Fruit fly (Drosophila melanogaster) S2 (cell line): ENCODE data around the gene Dsp1.

ENCODE experiments used
- CG8478 ChIP-seq: fragments of >200 bp; optimal IDR thresholded peaks from 2 replicates; lab custom pipeline; 2018
- CTCF ChIP-seq, 2 experiments: fragments of >200 bp; optimal IDR thresholded peaks; 2 replicates each; lab custom pipeline; 2018

Gene Dsp1

DNA sequence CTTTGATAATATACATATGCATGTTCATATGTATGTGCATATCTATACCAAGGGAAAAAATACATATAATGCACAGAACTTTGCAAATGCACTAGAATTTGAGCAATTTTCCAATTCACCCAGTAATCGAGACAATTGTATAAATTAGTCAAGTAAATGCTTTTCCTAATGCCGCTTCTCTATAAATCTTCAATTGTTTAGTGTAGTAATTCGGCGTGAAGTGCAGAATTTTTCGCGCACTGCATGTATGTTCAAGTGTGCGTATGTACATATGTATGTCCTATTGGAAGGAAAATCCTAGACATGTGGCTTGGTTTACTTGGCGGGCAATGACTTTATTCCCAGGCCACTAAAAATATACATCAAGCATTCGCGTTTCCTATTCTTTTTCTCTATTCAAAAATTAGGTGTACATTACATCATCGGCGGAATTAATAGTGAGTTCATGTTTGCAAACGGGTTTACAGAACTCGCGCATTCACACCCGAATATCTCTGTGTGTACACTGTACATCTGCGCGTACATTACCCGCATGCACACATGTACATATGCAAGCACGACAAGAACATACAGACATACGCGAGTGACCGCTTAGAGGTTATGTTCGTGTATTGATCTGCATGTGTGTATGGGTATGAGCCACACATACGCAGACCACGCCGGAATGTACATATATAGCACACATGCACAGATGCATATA lies 14.4 kb upstream of the Dsp1 start:
- TF ChIP-seq CG8478 (lab: Kevin White, UChicago) (no peak), CTCF (optimal IDR thresholded peaks at IDR 0.05; lab: Kevin White, UChicago) (no peak)

DNA sequence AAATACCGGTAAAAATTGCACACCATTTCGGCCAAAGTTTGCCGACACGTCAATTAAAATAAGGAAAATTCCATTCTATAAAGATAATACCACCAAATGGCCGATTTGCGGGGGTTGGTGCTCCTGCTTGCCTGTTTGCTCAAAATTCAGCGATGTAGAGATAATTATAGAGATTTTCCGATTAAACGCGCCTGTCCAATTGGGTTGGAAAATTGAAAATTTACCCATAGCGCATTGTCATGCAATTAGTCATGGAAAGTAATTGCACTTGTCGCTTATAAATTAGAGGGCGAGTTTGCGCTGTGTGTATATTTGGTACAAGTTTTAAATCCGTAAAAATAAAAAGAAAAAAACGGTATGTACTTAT lies 13.9 kb upstream of the Dsp1 start:
- TF ChIP-seq CTCF (optimal IDR thresholded peaks at IDR 0.05; lab: Kevin White, UChicago): no peak
- no peak for TF ChIP-seq CG8478 (lab: Kevin White, UChicago)

DNA sequence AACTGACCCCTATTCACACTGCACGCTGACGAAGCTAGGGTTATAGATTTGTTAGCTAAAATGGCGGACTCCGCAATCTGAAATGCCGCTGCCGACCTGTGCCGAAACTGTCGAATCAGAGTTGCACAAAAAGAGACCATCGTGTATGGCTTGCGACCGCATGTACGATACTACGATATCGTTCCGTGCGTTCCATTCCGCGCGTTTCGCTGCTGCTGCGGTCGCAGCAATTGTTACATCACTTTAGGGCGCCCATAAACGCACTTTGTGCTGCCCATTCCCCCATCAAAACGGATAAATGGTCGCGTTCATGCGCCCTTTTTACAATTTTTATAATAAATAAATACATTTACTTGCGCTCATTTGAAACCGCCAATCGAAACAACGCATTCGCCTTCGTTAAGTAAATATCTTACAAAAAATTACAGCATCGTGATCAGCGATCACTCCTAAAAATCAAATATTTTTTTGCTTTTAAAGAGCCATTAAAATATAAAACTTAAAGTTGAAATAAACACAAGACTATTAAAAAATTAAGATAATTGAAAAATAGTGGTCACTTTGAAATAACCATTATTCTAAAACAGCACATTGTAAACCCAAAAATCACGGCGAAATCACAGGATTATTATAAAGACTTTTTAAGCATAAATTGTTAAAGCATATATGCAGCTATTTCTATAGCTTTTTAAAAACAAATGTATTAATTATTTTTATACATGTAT lies 13.1 kb upstream of the Dsp1 start, which contains the start of gene Cyp1:
Cyp1 (minus strand) TSS at position 174 of the 725 bp plus-strand sequence.
- no peak for TF ChIP-seq CG8478 (lab: Kevin White, UChicago)
- TF ChIP-seq CTCF (optimal IDR thresholded peaks at IDR 0.05; lab: Kevin White, UChicago): no peak

DNA sequence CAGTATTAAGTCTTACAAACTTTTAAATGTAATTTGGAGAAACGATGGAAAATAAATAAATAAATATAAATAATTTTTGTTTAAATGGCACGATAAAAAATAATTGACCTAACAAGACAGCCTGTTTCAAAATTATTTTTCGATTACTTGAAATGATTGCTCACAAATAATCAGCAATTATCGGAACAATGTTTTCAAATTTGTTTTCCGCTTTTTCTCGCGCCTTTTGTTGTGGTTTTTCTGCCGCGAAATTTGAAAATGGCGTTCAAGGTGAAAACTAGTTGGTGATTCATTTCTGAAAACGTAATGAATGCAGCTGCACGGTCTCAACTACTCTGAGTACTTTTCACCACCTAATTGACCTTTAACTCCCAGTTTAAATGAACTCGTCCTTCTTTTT lies 12.4 kb upstream of the Dsp1 start:
- TF ChIP-seq CG8478 (lab: Kevin White, UChicago): no peak
- TF ChIP-seq CTCF (optimal IDR thresholded peaks at IDR 0.05; lab: Kevin White, UChicago): no peak

DNA sequence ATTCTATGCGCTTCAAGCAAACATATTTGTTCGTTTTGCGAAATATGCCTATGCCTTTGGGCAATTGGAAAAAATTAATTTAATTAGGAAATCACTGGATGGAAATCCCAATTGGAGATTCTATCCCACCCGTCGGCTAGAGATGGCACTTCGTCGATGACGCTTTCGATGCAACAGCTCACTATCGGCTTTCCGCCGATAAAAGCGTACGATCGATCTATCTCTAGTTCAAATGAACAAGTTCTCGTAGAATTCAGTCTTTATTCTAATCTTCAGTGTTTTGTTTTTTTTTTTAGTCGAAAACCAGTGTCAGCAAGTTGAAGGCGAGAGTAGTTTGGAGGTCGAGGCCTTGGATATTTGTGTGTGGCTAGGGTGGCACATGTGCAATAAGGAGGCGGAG lies 10.3 kb upstream of the Dsp1 start, which contains the start of the genes CG9917 and CG32579:
CG9917 (minus strand) TSS at position 169 of the 400 bp plus-strand sequence.
CG32579 (plus strand) TSS at position 224 of the 400 bp plus-strand sequence.
- TF ChIP-seq CG8478 (lab: Kevin White, UChicago) (no peak), CTCF (optimal IDR thresholded peaks at IDR 0.05; lab: Kevin White, UChicago) (no peak)

DNA sequence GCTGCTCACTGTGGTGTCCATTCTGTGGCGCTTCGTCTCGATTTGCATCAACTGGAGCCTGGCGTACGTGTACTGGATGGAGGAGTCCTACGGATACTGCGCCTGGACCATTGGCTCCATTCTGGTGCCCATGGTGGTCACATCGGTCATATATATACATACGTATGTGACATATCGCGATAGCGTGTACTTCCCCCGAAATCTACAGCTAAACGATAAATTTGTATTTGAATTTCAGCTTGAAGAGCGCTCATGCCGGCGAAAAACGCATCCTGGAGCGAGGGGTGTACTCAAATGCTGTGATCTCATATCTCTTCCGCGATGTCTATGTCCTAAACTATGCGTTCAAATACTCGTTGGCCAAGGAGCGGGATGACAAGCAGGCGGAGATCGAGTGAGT lies 9.9 kb upstream of the Dsp1 start:
- no peak for TF ChIP-seq CTCF (optimal IDR thresholded peaks at IDR 0.05; lab: Kevin White, UChicago)
- no peak for TF ChIP-seq CG8478 (lab: Kevin White, UChicago)

DNA sequence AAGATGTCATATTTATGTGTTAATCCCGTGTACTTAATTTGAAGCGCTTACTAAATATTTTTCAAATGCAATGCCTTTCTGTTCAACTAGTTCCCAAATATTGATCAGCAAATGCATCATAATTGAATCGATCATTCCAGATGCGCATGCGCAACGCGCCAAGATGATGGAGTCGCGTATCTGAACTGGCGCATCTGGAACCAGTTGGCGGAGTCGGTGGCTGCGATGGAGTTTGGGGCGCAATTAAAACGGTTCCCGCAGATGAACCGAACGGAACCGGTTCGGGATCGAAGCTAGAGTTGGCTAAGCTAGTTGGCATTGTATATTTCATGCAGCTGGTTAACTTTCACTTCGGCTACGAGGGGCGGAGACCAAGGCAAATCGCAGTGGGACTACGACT lies 7.9 kb upstream of the Dsp1 start, which contains the start of gene CalpC:
CalpC (plus strand) TSS at position 292 of the 400 bp plus-strand sequence.
- no peak for TF ChIP-seq CG8478 (lab: Kevin White, UChicago)
- no peak for TF ChIP-seq CTCF (optimal IDR thresholded peaks at IDR 0.05; lab: Kevin White, UChicago)

DNA sequence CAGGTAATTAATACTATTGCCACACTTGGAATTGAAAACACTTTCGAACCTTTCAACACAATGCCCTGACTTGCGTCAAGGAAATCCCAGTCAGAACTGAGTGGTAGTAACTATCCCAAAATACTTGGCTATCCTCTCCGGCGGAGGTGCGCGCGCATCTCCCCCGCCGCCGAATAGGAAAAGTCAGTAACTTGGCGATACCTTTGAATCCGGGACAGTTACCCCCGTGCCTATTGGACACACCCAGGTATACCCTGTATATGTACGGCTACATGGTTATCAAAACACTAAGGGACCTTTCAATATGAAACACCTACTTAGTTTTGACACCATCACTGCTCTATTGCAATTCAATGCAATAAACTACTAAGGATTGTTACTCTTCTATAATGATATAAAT lies 2.8 kb upstream of the Dsp1 start, which contains the start of gene CG9919:
CG9919 (minus strand) TSS at position 101 of the 400 bp plus-strand sequence.
- TF ChIP-seq CG8478 (lab: Kevin White, UChicago): no peak
- no peak for TF ChIP-seq CTCF (optimal IDR thresholded peaks at IDR 0.05; lab: Kevin White, UChicago)

DNA sequence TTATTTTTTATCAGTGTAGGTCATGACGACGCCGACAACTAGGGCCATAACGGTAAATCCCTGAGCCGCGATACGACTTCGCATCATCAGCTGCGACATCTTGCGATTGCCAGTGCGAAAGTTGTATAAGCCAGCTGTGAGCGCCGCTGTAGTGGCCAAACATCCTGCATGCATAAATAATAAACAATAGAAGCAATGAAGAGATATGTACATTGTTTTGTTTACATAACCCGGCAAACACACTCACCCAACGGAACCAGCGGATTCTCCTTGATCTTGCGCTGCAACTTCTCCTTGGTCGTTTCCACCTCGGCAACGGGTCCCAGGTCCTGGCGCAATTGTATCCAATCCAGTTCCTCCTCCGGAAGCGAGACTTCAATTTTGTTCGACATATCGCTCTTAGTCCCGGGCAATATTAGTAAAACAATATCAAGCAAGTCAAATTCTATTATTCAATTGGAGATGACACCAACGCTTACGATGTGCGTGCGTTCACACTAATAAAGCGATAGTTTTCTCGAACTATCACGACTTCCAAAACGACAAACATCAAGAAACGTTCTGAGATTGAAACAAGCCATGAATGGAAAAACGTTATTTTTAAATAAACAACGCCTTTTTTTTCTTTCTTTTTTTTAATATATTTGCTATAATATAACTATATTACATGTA lies 1.7 kb upstream of the Dsp1 start:
- TF ChIP-seq CG8478 (lab: Kevin White, UChicago) (no peak), CTCF (optimal IDR thresholded peaks at IDR 0.05; lab: Kevin White, UChicago) (no peak)

DNA sequence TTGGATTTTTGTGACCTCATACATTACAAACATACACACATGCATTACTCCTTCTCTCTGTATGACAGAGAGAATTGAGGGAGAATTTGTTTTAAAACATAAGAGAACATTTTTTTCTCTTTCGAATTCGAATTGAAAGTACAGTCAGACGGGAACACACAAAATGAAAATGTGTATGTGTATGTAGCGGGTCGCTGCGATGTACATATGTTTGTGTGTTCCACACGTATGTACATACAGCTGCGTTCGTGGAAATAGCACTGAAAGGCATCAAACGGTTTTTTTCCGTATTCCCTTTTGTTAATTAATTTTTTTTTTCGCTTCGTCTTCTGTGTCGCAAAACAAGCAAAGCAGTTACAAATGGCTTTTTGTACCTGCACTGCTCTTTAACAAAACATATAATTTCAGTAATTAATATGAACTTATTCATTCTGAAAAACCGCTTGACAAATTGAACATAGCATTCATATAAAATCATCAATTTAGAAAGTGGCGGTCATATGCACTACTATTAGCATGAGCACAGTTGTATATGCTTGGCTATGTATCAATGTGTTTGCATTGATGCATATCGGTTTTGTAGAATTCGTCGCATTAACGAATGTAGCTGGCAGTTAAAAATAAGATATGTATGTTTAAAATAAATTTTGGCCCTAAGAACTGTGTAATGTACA lies 660 bp upstream of the Dsp1 start:
- TF ChIP-seq CG8478 (lab: Kevin White, UChicago) (no peak), CTCF (optimal IDR thresholded peaks at IDR 0.05; lab: Kevin White, UChicago) (no peak)

DNA sequence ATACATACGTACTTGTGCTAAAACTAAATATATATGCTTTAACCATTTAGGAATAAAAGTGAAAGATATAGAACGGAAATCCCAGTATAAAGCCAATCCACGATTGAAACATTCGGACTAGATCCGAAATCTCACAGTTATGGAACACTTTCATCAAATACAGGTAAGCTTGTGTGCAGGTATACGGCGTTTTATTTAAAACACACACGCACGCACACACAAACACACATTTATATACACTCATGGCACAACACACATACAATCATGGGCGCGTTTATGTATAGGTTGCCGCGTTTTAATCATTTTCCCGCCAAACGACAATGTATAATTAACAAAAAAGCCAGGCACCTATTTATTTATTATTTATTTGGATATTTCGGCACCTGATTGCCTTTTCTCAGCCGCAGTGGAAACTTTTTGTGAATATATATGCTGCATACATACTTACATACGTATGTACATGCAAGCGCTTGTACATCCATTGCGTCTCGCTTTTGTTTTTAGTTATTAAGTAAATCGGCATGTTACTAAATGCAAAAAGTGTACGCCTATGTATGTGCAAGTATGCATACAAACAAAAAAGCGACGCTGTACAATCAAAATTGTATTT lies 944 bp downstream of the Dsp1 start:
- TF ChIP-seq CTCF (optimal IDR thresholded peaks at IDR 0.05; lab: Kevin White, UChicago): no peak
- no peak for TF ChIP-seq CG8478 (lab: Kevin White, UChicago)

DNA sequence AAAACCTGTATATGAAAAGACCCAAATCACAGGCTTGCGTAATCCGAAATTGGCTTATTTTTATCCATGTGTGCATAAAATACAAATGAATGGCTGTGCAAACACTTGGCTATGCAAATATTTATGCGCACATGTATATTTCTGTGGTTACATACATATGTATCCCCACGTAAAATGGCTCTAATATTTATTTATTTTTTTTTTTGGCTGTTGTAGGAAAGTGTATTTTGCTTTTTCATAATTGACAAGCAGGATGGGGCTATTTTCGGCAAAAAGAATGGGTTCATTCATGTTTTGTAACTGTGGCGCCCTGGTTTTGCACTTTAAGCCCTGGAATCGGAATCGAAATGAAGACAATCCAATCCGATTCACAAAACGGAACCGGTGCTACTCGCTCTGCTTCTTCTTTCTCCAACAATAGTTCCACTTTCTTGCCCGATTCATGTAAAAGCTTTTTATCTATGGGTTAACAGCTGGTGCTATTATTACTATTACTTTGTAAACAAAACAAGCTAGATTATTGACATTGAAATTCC lies 1.8 kb downstream of the Dsp1 start:
- TF ChIP-seq CG8478 (lab: Kevin White, UChicago) (no peak), CTCF (optimal IDR thresholded peaks at IDR 0.05; lab: Kevin White, UChicago) (no peak)

DNA sequence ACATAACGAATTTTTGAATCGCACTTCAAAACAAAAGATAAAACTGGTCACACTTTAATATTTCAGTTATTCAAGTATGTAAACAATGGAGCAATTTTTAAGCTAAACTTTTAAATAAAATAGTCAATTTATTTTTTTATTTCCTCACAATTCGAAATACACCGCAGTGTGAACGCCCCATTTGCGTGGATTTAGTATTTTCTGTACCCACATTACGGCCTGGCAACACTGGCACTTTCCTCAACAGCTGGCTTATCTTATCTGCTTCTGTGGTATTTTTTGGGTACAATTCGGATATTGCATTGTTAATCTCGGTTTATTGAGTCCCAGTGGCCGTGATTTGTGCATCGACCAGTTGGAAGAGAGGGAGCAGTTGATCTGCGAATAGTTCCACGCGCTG lies 16.6 kb downstream of the Dsp1 start, which contains the start of gene sl:
sl (plus strand) TSS at position 254 of the 400 bp plus-strand sequence.
- no peak for TF ChIP-seq CTCF (optimal IDR thresholded peaks at IDR 0.05; lab: Kevin White, UChicago)
- TF ChIP-seq CG8478 (lab: Kevin White, UChicago): no peak
